Worm (Caenorhabditis elegans): ENCODE results near the gene rcat-1.

ce11 chrIV:295734-296201, 40.5 kb upstream of the rcat-1 start:
- TF ChIP-seq nhr-11 (tag; optimal IDR thresholded peaks at IDR 0.05) (no peak), ceh-28 (tag; optimal IDR thresholded peaks at IDR 0.05) (no peak), nhr-25 (tag; optimal IDR thresholded peaks at IDR 0.05) (no peak)
